Fruit fly (Drosophila melanogaster) whole organism, embryonic: ENCODE measurements around the gene CG13484.
A peak's percentile ranks its signal among the peaks of the same experiment; 100 is the strongest.

Source experiments
- ATbp ChIP-seq: fragments of 200-800 bp; sonication (Bioruptor generic); optimal IDR thresholded peaks from 2 replicates; lab custom pipeline; 2017; ENCODE audit warnings: missing biosample characterization, mild to moderate bottlenecking, missing genetic modification characterization, missing genetic modification reagents
- BtbVII ChIP-seq: fragments of 200-800 bp; sonication (Bioruptor generic); optimal IDR thresholded peaks from 3 replicates; lab custom pipeline; 2017; ENCODE audit warnings: missing biosample characterization, mild to moderate bottlenecking, missing genetic modification characterization
- C15 ChIP-seq: fragments of 200-800 bp; sonication (Bioruptor generic); IDR thresholded peaks from 3 replicates; pipeline ENCODE4 v1.3.6; 2022; ENCODE audit warnings: missing biosample characterization, missing genetic modification characterization
- CG12219 ChIP-seq: fragments of 200-800 bp; sonication (Bioruptor generic); optimal IDR thresholded peaks from 3 replicates; lab custom pipeline; 2018; ENCODE audit warnings: missing biosample characterization, mild to moderate bottlenecking, missing genetic modification characterization
- CG12744 ChIP-seq: fragments of 200-800 bp; sonication (Bioruptor generic); optimal IDR thresholded peaks from 2 replicates; lab custom pipeline; 2016; ENCODE audit warnings: missing biosample characterization, missing genetic modification characterization
- CG14965 ChIP-seq: fragments of 200-800 bp; sonication (Bioruptor generic); optimal IDR thresholded peaks from 2 replicates; lab custom pipeline; 2016; ENCODE audit warnings: missing biosample characterization, missing genetic modification characterization, borderline replicate concordance
- CG16815 ChIP-seq: fragments of 200-800 bp; sonication (Bioruptor generic); optimal IDR thresholded peaks from 3 replicates; lab custom pipeline; 2017; ENCODE audit warnings: missing biosample characterization, mild to moderate bottlenecking, missing genetic modification characterization
- CG17568 ChIP-seq: fragments of 200-800 bp; sonication (Bioruptor generic); optimal IDR thresholded peaks from 2 replicates; lab custom pipeline; 2018; ENCODE audit warnings: missing biosample characterization, mild to moderate bottlenecking, missing genetic modification characterization, moderate library complexity
- CG2875 ChIP-seq: fragments of 200-800 bp; sonication (Bioruptor generic); optimal IDR thresholded peaks from 2 replicates; lab custom pipeline; 2017; ENCODE audit warnings: missing biosample characterization, mild to moderate bottlenecking, missing genetic modification characterization, missing genetic modification reagents
- CG33213 ChIP-seq: fragments of 200-800 bp; sonication (Bioruptor generic); optimal IDR thresholded peaks from 3 replicates; lab custom pipeline; 2016; ENCODE audit warnings: missing biosample characterization, missing genetic modification characterization
- CG33557 ChIP-seq: fragments of 200-800 bp; sonication (Bioruptor generic); optimal IDR thresholded peaks from 2 replicates; lab custom pipeline; 2019; ENCODE audit warnings: missing biosample characterization, mild to moderate bottlenecking, missing genetic modification characterization, moderate library complexity
- CG4707 ChIP-seq: fragments of 200-800 bp; sonication (Bioruptor generic); optimal IDR thresholded peaks from 2 replicates; lab custom pipeline; 2018; ENCODE audit warnings: missing biosample characterization, mild to moderate bottlenecking, missing genetic modification characterization, moderate library complexity
- CG6254 ChIP-seq: fragments of 200-800 bp; sonication (Bioruptor generic); optimal IDR thresholded peaks from 3 replicates; lab custom pipeline; 2017; ENCODE audit warnings: mild to moderate bottlenecking, missing biosample characterization, missing genetic modification reagents, missing genetic modification characterization
- CG7987 ChIP-seq: fragments of 200-800 bp; sonication (Bioruptor generic); optimal IDR thresholded peaks from 2 replicates; lab custom pipeline; 2018; ENCODE audit warnings: missing biosample characterization, mild to moderate bottlenecking, missing genetic modification characterization, moderate library complexity
- CG9876 ChIP-seq: fragments of 200-800 bp; sonication (Bioruptor generic); optimal IDR thresholded peaks from 2 replicates; lab custom pipeline; 2016; ENCODE audit warnings: missing biosample characterization, missing genetic modification characterization
- Deaf1 ChIP-seq: fragments of 200-800 bp; optimal IDR thresholded peaks from 3 replicates; lab custom pipeline; 2019; ENCODE audit warnings: missing biosample characterization, mild to moderate bottlenecking, missing genetic modification characterization, moderate library complexity
- Dfd ChIP-seq, 2 experiments: fragments of >200 bp; optimal IDR thresholded peaks; 2 replicates each; lab custom pipeline; 2017; ENCODE audit warnings: missing biosample characterization in 2 of 2, missing genetic modification characterization in 2 of 2
- Eip74EF ChIP-seq, 2 experiments: fragments of 200-800 bp in 1 of 2; fragments of >200 bp in 1 of 2; sonication (Bioruptor generic) in 1 of 2; optimal IDR thresholded peaks; 2 replicates each; lab custom pipeline; 2017 to 2019; ENCODE audit warnings: missing biosample characterization in 2 of 2, missing genetic modification characterization in 2 of 2, mild to moderate bottlenecking in 1 of 2, moderate library complexity in 1 of 2
- Lhr ChIP-seq: fragments of 200-800 bp; sonication (Bioruptor generic); optimal IDR thresholded peaks from 3 replicates; lab custom pipeline; 2017; ENCODE audit warnings: mild to moderate bottlenecking, missing biosample characterization, missing genetic modification reagents, missing genetic modification characterization
- Lpt ChIP-seq: fragments of >200 bp; optimal IDR thresholded peaks from 2 replicates; lab custom pipeline; 2018; ENCODE audit warnings: missing biosample characterization, missing genetic modification characterization
- MTF-1 ChIP-seq: fragments of 200-800 bp; sonication (Bioruptor generic); optimal IDR thresholded peaks from 2 replicates; lab custom pipeline; 2018; ENCODE audit warnings: missing biosample characterization, mild to moderate bottlenecking, missing genetic modification characterization, borderline replicate concordance
- Ravus ChIP-seq: fragments of 200-800 bp; sonication (Bioruptor generic); IDR thresholded peaks from 2 replicates; pipeline ENCODE4 v1.3.6; 2022; ENCODE audit warnings: missing biosample characterization, missing genetic modification characterization
- Ssrp ChIP-seq: fragments of 200-800 bp; sonication (Bioruptor generic); optimal IDR thresholded peaks from 2 replicates; lab custom pipeline; 2018; ENCODE audit warnings: missing biosample characterization, mild to moderate bottlenecking, missing genetic modification characterization, moderate library complexity
- Vsx1 ChIP-seq: fragments of 200-800 bp; sonication (Bioruptor generic); optimal IDR thresholded peaks from 2 replicates; lab custom pipeline; 2017; ENCODE audit warnings: missing biosample characterization, mild to moderate bottlenecking, missing genetic modification characterization, missing genetic modification reagents
- ab ChIP-seq: fragments of 200-800 bp; sonication (Bioruptor generic); optimal IDR thresholded peaks from 2 replicates; lab custom pipeline; 2016; ENCODE audit warnings: missing biosample characterization, missing genetic modification characterization
- ac ChIP-seq: fragments of 200-800 bp; sonication (Bioruptor generic); optimal IDR thresholded peaks from 3 replicates; lab custom pipeline; 2017; ENCODE audit warnings: missing biosample characterization, mild to moderate bottlenecking, missing genetic modification characterization
- aop ChIP-seq: fragments of 200-800 bp; sonication (Bioruptor generic); IDR thresholded peaks from 2 replicates; pipeline ENCODE4 v1.3.6; 2022; ENCODE audit warnings: missing biosample characterization, missing genetic modification characterization
- cg ChIP-seq: fragments of 200-800 bp; sonication (Bioruptor generic); optimal IDR thresholded peaks from 3 replicates; lab custom pipeline; 2019; ENCODE audit warnings: missing biosample characterization, mild to moderate bottlenecking, missing genetic modification characterization, moderate library complexity
- chinmo ChIP-seq: fragments of 200-800 bp; sonication (Bioruptor generic); IDR thresholded peaks from 4 replicates; pipeline ENCODE4 v1.3.6; 2022; ENCODE audit warnings: missing biosample characterization, missing genetic modification characterization; ENCODE audit not compliant: partially characterized antibody
- dm ChIP-seq: fragments of 200-800 bp; sonication (Bioruptor generic); optimal IDR thresholded peaks from 3 replicates; lab custom pipeline; 2016; ENCODE audit warnings: missing biosample characterization, missing genetic modification characterization
- emc ChIP-seq: fragments of 200-800 bp; sonication (Bioruptor generic); optimal IDR thresholded peaks from 2 replicates; lab custom pipeline; 2016; ENCODE audit warnings: missing biosample characterization, missing genetic modification characterization
- gcm ChIP-seq: fragments of 200-800 bp; sonication (Bioruptor generic); optimal IDR thresholded peaks from 2 replicates; lab custom pipeline; 2019; ENCODE audit warnings: missing biosample characterization, mild to moderate bottlenecking, missing genetic modification characterization, moderate library complexity
- gem ChIP-seq: fragments of 200-800 bp; sonication (Bioruptor generic); optimal IDR thresholded peaks from 2 replicates; lab custom pipeline; 2019; ENCODE audit warnings: missing biosample characterization, mild to moderate bottlenecking, missing genetic modification characterization, moderate library complexity
- hth ChIP-seq: fragments of >200 bp; optimal IDR thresholded peaks from 2 replicates; lab custom pipeline; 2017; ENCODE audit warnings: inconsistent platforms
- ind ChIP-seq: fragments of 200-800 bp; sonication (Bioruptor generic); optimal IDR thresholded peaks from 3 replicates; lab custom pipeline; 2016; ENCODE audit warnings: missing biosample characterization, missing genetic modification characterization
- mirr ChIP-seq: fragments of 200-800 bp; sonication (Bioruptor generic); optimal IDR thresholded peaks from 3 replicates; lab custom pipeline; 2018; ENCODE audit warnings: missing biosample characterization, mild to moderate bottlenecking, missing genetic modification characterization
- odd ChIP-seq: fragments of 200-800 bp; sonication (Bioruptor generic); optimal IDR thresholded peaks from 2 replicates; lab custom pipeline; 2017; ENCODE audit warnings: missing biosample characterization, mild to moderate bottlenecking, missing genetic modification characterization
- pita ChIP-seq: fragments of 200-800 bp; sonication (Bioruptor generic); optimal IDR thresholded peaks from 2 replicates; lab custom pipeline; 2017; ENCODE audit warnings: missing biosample characterization, mild to moderate bottlenecking, missing genetic modification characterization
- sc ChIP-seq, 3 experiments: fragments of >200 bp in 2 of 3; fragments of 200-800 bp in 1 of 3; sonication (Bioruptor generic) in 1 of 3; optimal IDR thresholded peaks; 2 replicates in 2 of 3; 3 replicates in 1 of 3; lab custom pipeline; 2017; ENCODE audit warnings: mild to moderate bottlenecking in 1 of 3, missing biosample characterization in 1 of 3, missing genetic modification characterization in 1 of 3, missing genetic modification reagents in 1 of 3
- sob ChIP-seq: fragments of 200-800 bp; sonication (Bioruptor generic); IDR thresholded peaks from 2 replicates; pipeline ENCODE4 v1.3.6; 2022; ENCODE audit warnings: missing biosample characterization, missing genetic modification characterization
- stc ChIP-seq: fragments of 200-800 bp; sonication (Bioruptor generic); IDR thresholded peaks from 2 replicates; pipeline ENCODE4 v1.3.6; 2022; ENCODE audit warnings: missing biosample characterization, missing genetic modification characterization
- sug ChIP-seq: fragments of 200-800 bp; optimal IDR thresholded peaks from 2 replicates; lab custom pipeline; 2019; ENCODE audit warnings: missing biosample characterization, mild to moderate bottlenecking, missing genetic modification characterization, moderate library complexity
- tap ChIP-seq: fragments of 200-800 bp; optimal IDR thresholded peaks from 3 replicates; lab custom pipeline; 2019; ENCODE audit warnings: missing biosample characterization, mild to moderate bottlenecking, missing genetic modification characterization, moderate library complexity
- tll ChIP-seq, 2 experiments: fragments of 200-800 bp in 1 of 2; fragments of >200 bp in 1 of 2; sonication (Bioruptor generic) in 1 of 2; optimal IDR thresholded peaks; 2 replicates each; lab custom pipeline; 2017 to 2019; ENCODE audit warnings: missing biosample characterization in 2 of 2, missing genetic modification characterization in 2 of 2, mild to moderate bottlenecking in 1 of 2, moderate library complexity in 1 of 2
- wek ChIP-seq: fragments of 200-800 bp; sonication (Bioruptor generic); optimal IDR thresholded peaks from 3 replicates; lab custom pipeline; 2018; ENCODE audit warnings: missing biosample characterization, mild to moderate bottlenecking, missing genetic modification characterization, moderate library complexity
- zfh2 ChIP-seq: fragments of 200-800 bp; sonication (Bioruptor generic); optimal IDR thresholded peaks from 2 replicates; lab custom pipeline; 2016; ENCODE audit warnings: missing biosample characterization, missing genetic modification characterization

The CG13484 gene

dm6 chr3L:14101421-14102130 lies 48.7 kb upstream of the CG13484 start (continued):
- no peak for TF ChIP-seq cg (GFP tag; lab: Kevin White, UChicago)
- peak; percentile 21 for TF ChIP-seq Ssrp (tag; lab: Kevin White, UChicago)
- no peak for TF ChIP-seq ATbp (GFP tag; lab: Kevin White, UChicago)
- no peak for TF ChIP-seq CG16815 (GFP tag; lab: Kevin White, UChicago)
- TF ChIP-seq CG33213, result no peak
- no peak for TF ChIP-seq wek (GFP tag; lab: Kevin White, UChicago)
- TF ChIP-seq sc (optimal IDR thresholded peaks at IDR 0.05; lab: Kevin White, UChicago), result no peak
- TF ChIP-seq sc (GFP tag; optimal IDR thresholded peaks at IDR 0.05; lab: Kevin White, UChicago), result peak; percentile 23
- TF ChIP-seq gcm (GFP tag; lab: Kevin White, UChicago), result no peak
- no peak for TF ChIP-seq zfh2 (GFP tag; lab: Kevin White, UChicago)
- TF ChIP-seq ab (GFP tag; lab: Kevin White, UChicago), result no peak
- no peak for TF ChIP-seq mirr (GFP tag; lab: Kevin White, UChicago)
- peak; percentile 55 for TF ChIP-seq gem (tag; lab: Kevin White, UChicago)
- TF ChIP-seq hth, result no peak
- TF ChIP-seq aop (GFP tag; lab: Robert Waterston, UW), result no peak
- TF ChIP-seq chinmo (GFP tag; lab: Robert Waterston, UW), result no peak
- no peak for TF ChIP-seq ind (GFP tag; lab: Kevin White, UChicago)
- peak; percentile 17 for TF ChIP-seq CG12219 (GFP tag; lab: Kevin White, UChicago)
- no peak for TF ChIP-seq CG7987 (GFP tag; lab: Kevin White, UChicago)

- TF ChIP-seq chinmo (GFP tag; lab: Robert Waterston, UW), result no peak
- TF ChIP-seq CG6254, result no peak
- TF ChIP-seq CG9876 (GFP tag; lab: Kevin White, UChicago), result no peak
- no peak for TF ChIP-seq MTF-1 (GFP tag; lab: Kevin White, UChicago)
- TF ChIP-seq tll (GFP tag; optimal IDR thresholded peaks at IDR 0.05; lab: Kevin White, UChicago), result no peak
- TF ChIP-seq Vsx1, result no peak
- TF ChIP-seq stc, result no peak
- no peak for TF ChIP-seq CG12744 (GFP tag; lab: Kevin White, UChicago)
- TF ChIP-seq sug (tag; lab: Kevin White, UChicago), result no peak
- no peak for TF ChIP-seq sob (GFP tag; lab: Robert Waterston, UW)
- no peak for TF ChIP-seq tap (tag; lab: Kevin White, UChicago)
- no peak for TF ChIP-seq Lhr (GFP tag; lab: Kevin White, UChicago)
- no peak for TF ChIP-seq Dfd (GFP tag; optimal IDR thresholded peaks at IDR 0.05; lab: Kevin White, UChicago)
- TF ChIP-seq CG4707 (GFP tag; lab: Kevin White, UChicago), result no peak
- TF ChIP-seq Ravus (GFP tag; lab: Robert Waterston, UW), result no peak
- TF ChIP-seq Lpt (GFP tag; lab: Kevin White, UChicago), result no peak
- TF ChIP-seq CG2875 (GFP tag; lab: Kevin White, UChicago), result no peak
Observed at dm6 chr3L:14100058-14100457, 47.2 kb upstream of the CG13484 start.

dm6 chr3L:14097941-14098545 lies 45.2 kb upstream of the CG13484 start, which contains the start of gene Fbp1:
TSS of gene Fbp1 (minus strand) at chr3L:14098053.
- TF ChIP-seq CG33557 (GFP tag; lab: Kevin White, UChicago), result no peak
- no peak for TF ChIP-seq odd (GFP tag; lab: Kevin White, UChicago)
- no peak for TF ChIP-seq C15
- TF ChIP-seq BtbVII (GFP tag; lab: Kevin White, UChicago), result no peak
- TF ChIP-seq dm, result no peak
- no peak for TF ChIP-seq CG14965 (GFP tag; lab: Kevin White, UChicago)
- no peak for TF ChIP-seq ac (GFP tag; lab: Kevin White, UChicago)
- TF ChIP-seq pita (GFP tag; lab: Kevin White, UChicago), result no peak
- TF ChIP-seq Deaf1, result no peak
- no peak for TF ChIP-seq emc (GFP tag; lab: Kevin White, UChicago)
- TF ChIP-seq CG17568 (GFP tag; lab: Kevin White, UChicago), result no peak
- TF ChIP-seq Eip74EF (GFP tag; optimal IDR thresholded peaks at IDR 0.05; lab: Kevin White, UChicago), result no peak
